Worm (Caenorhabditis elegans): ENCODE results near the gene F46C3.2.
"Not testable (repeated sequence)": the region's sequence is repeated elsewhere in the genome, so short reads cannot be mapped to it uniquely, and the experiment has no call there.

F46C3.2 gene

ce11 chrX:11439740-11440139 lies 21.2 kb upstream of the F46C3.2 start, which contains the start of gene F46C3.7:
F46C3.7 (plus strand) TSS chrX:11440040.
- TF ChIP-seq nhr-129 (tag; optimal IDR thresholded peaks at IDR 0.05); lin-39 (tag; optimal IDR thresholded peaks at IDR 0.05); unc-55 (GFP tag; optimal IDR thresholded peaks at IDR 0.05): not testable (repeated sequence)

DNA sequence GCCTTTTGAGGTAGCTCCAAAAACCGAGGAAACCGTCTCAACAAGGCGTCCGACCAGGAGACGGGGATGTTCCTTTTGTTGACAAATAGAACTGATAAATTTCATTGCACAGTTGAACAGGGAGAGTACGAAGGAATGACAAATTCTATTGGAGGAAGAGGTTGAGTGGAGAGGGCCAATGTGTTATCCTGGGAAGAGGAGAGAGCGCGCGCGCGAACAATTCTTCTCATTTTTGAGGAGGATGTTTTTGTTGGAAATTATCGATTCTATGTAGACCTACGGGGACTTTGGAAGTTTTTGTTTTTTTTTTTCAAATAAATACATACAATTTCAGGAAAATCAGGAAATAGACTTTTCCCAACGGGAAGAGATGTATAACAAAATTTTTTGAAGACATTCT lies 19.1 kb upstream of the F46C3.2 start:
- TF ChIP-seq ztf-1 (GFP tag; conservative IDR thresholded peaks at IDR 0.05), result no peak
- TF ChIP-seq crh-2 (tag; optimal IDR thresholded peaks at IDR 0.05), result no peak
- no peak for TF ChIP-seq F13H6.1 (tag; optimal IDR thresholded peaks at IDR 0.05)
- no peak for TF ChIP-seq ceh-82 (tag; optimal IDR thresholded peaks at IDR 0.05)
- TF ChIP-seq alr-1 (tag; optimal IDR thresholded peaks at IDR 0.05), result no peak
- no peak for TF ChIP-seq fos-1 (tag; optimal IDR thresholded peaks at IDR 0.05)
- no peak for TF ChIP-seq elt-3 (tag; optimal IDR thresholded peaks at IDR 0.05)
- TF ChIP-seq dmd-4 (tag; optimal IDR thresholded peaks at IDR 0.05), result no peak
- TF ChIP-seq mab-5 (tag; optimal IDR thresholded peaks at IDR 0.05), result no peak
- no peak for TF ChIP-seq nhr-23 (tag; optimal IDR thresholded peaks at IDR 0.05)

DNA sequence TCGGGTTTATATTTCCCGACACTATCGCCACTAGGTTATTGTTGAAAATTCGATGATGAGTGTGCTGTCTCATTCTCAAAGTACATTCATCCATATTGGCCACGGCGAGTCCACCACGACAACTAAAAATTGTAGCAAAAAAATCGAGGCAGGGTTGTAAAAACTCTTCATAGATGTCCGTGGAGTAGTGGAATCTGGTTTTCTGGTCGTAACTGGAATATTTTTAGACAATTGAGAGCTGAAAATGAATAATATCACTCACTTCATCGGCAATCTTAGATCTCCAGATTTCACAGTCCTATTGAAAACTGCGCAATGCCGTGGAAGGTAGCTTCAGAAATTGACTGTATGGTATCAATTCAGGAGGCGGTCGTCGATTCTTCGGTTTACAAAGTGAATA lies 16.9 kb upstream of the F46C3.2 start:
- TF ChIP-seq Y55F3AM.14 (GFP tag; optimal IDR thresholded peaks at IDR 0.05) (no peak), unc-39 (tag; optimal IDR thresholded peaks at IDR 0.05) (no peak), gmeb-1 (tag; optimal IDR thresholded peaks at IDR 0.05) (no peak), nhr-6 (tag; optimal IDR thresholded peaks at IDR 0.05) (no peak), nhr-12 (tag; optimal IDR thresholded peaks at IDR 0.05) (no peak), lin-11 (tag; optimal IDR thresholded peaks at IDR 0.05) (no peak), unc-55 (GFP tag; optimal IDR thresholded peaks at IDR 0.05) (no peak), nhr-25 (tag; optimal IDR thresholded peaks at IDR 0.05) (no peak), mab-5 (tag; optimal IDR thresholded peaks at IDR 0.05) (no peak), F13H6.1 (tag; optimal IDR thresholded peaks at IDR 0.05) (no peak), ztf-1 (GFP tag; conservative IDR thresholded peaks at IDR 0.05) (no peak), fos-1 (tag; optimal IDR thresholded peaks at IDR 0.05) (no peak), skn-1 (tag; optimal IDR thresholded peaks at IDR 0.05) (no peak), nhr-129 (tag; optimal IDR thresholded peaks at IDR 0.05) (no peak)

- TF ChIP-seq lin-13 (GFP tag; optimal IDR thresholded peaks at IDR 0.05), result no peak
- TF ChIP-seq Y55F3AM.14 (GFP tag; optimal IDR thresholded peaks at IDR 0.05), result no peak
- no peak for TF ChIP-seq blmp-1 (tag; optimal IDR thresholded peaks at IDR 0.05; ENCODE audit: insufficient read depth)
- TF ChIP-seq zag-1 (tag; optimal IDR thresholded peaks at IDR 0.05), result no peak
- TF ChIP-seq nhr-10 (tag; optimal IDR thresholded peaks at IDR 0.05), result no peak
- TF ChIP-seq lin-11 (tag; optimal IDR thresholded peaks at IDR 0.05), result no peak
- TF ChIP-seq nhr-23 (tag; optimal IDR thresholded peaks at IDR 0.05), result no peak
- TF ChIP-seq dmd-4 (tag; optimal IDR thresholded peaks at IDR 0.05), result no peak
- TF ChIP-seq nhr-25 (tag; optimal IDR thresholded peaks at IDR 0.05), result no peak
- TF ChIP-seq ztf-1 (GFP tag; conservative IDR thresholded peaks at IDR 0.05), result no peak
- no peak for TF ChIP-seq unc-39 (tag; optimal IDR thresholded peaks at IDR 0.05)
- TF ChIP-seq nhr-129 (tag; optimal IDR thresholded peaks at IDR 0.05), result no peak
- no peak for TF ChIP-seq skn-1 (tag; optimal IDR thresholded peaks at IDR 0.05)
- TF ChIP-seq ztf-11 (tag; optimal IDR thresholded peaks at IDR 0.05), result no peak
- no peak for TF ChIP-seq nhr-12 (tag; optimal IDR thresholded peaks at IDR 0.05)
Observed at ce11 chrX:11433488-11433887, 14.9 kb upstream of the F46C3.2 start, which contains the start of gene hum-4. hum-4 (minus strand) TSS chrX:11433588.

DNA sequence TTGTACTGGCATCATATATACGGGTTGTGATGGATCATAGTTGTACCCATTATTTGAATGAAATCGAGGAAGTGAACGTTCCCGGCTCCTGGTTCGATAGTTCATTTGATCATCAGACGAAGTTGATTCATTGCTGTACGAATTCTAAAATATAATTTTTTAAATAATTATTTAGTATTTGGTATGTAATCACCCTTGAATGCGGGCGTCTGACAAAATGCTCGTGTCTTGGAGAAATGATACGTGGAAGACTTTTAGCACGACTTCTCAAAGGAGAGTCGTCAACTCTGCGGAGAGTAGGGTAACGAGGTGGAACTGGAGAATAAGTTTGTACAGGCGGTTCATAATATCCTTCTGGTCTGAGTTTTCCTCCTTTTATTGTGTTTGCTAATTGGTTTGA lies 9.0 kb upstream of the F46C3.2 start:
- TF ChIP-seq sem-4 (tag; optimal IDR thresholded peaks at IDR 0.05) (no peak), nhr-11 (tag; optimal IDR thresholded peaks at IDR 0.05) (no peak), nhr-77 (tag; optimal IDR thresholded peaks at IDR 0.05) (no peak), nhr-23 (tag; optimal IDR thresholded peaks at IDR 0.05) (no peak), ceh-82 (tag; optimal IDR thresholded peaks at IDR 0.05) (no peak), R02D3.7 (tag; optimal IDR thresholded peaks at IDR 0.05) (no peak), ztf-11 (tag; optimal IDR thresholded peaks at IDR 0.05) (no peak), nhr-21 (tag; optimal IDR thresholded peaks at IDR 0.05) (no peak), unc-62 (GFP tag; optimal IDR thresholded peaks at IDR 0.05) (no peak), skn-1 (tag; optimal IDR thresholded peaks at IDR 0.05) (no peak), nhr-10 (tag; optimal IDR thresholded peaks at IDR 0.05) (no peak), peb-1 (tag; optimal IDR thresholded peaks at IDR 0.05) (no peak), lin-13 (GFP tag; optimal IDR thresholded peaks at IDR 0.05) (no peak), mdl-1 (tag; optimal IDR thresholded peaks at IDR 0.05) (no peak), ama-1 (optimal IDR thresholded peaks at IDR 0.05) (no peak)
